Fruit fly (Drosophila melanogaster) whole organism, embryonic: ENCODE measurements around the gene HDAC4.

ENCODE experiments used
- Bteb2 ChIP-seq: fragments of 200-800 bp; sonication (Bioruptor generic); optimal IDR thresholded peaks from 2 replicates; lab custom pipeline; 2016; ENCODE audit warnings: missing biosample characterization, missing genetic modification characterization
- CG10321 ChIP-seq: fragments of 200-800 bp; sonication (Bioruptor generic); IDR thresholded peaks from 2 replicates; pipeline ENCODE4 v1.3.6; 2022; ENCODE audit warnings: missing biosample characterization, missing genetic modification characterization
- CG12744 ChIP-seq: fragments of 200-800 bp; sonication (Bioruptor generic); optimal IDR thresholded peaks from 2 replicates; lab custom pipeline; 2016; ENCODE audit warnings: missing biosample characterization, missing genetic modification characterization
- CG13296 ChIP-seq: fragments of 200-800 bp; sonication (Bioruptor generic); optimal IDR thresholded peaks from 3 replicates; lab custom pipeline; 2018; ENCODE audit warnings: missing biosample characterization, mild to moderate bottlenecking, missing genetic modification characterization
- CG13894 ChIP-seq: fragments of 200-800 bp; sonication (Bioruptor generic); optimal IDR thresholded peaks from 3 replicates; lab custom pipeline; 2018; ENCODE audit warnings: missing biosample characterization, mild to moderate bottlenecking, missing genetic modification characterization, moderate library complexity
- CG14965 ChIP-seq: fragments of 200-800 bp; sonication (Bioruptor generic); optimal IDR thresholded peaks from 2 replicates; lab custom pipeline; 2016; ENCODE audit warnings: missing biosample characterization, missing genetic modification characterization, borderline replicate concordance
- CG17361 ChIP-seq: fragments of 200-800 bp; sonication (Bioruptor generic); IDR thresholded peaks from 3 replicates; pipeline ENCODE4 v1.3.6; 2022; ENCODE audit warnings: missing biosample characterization, missing genetic modification characterization
- CG18476 ChIP-seq: fragments of 200-800 bp; sonication (Bioruptor generic); optimal IDR thresholded peaks from 2 replicates; lab custom pipeline; 2016; ENCODE audit warnings: missing biosample characterization, mild to moderate bottlenecking, missing genetic modification characterization
- CG31441 ChIP-seq: fragments of 200-800 bp; sonication (Bioruptor generic); IDR thresholded peaks from 2 replicates; pipeline ENCODE4 v1.3.6; 2022; ENCODE audit warnings: missing biosample characterization, missing genetic modification characterization
- CG34376 ChIP-seq: fragments of 200-800 bp; sonication (Bioruptor generic); optimal IDR thresholded peaks from 2 replicates; lab custom pipeline; 2018; ENCODE audit warnings: missing biosample characterization, mild to moderate bottlenecking, missing genetic modification characterization
- CG4617 ChIP-seq: fragments of 200-800 bp; sonication (Bioruptor generic); optimal IDR thresholded peaks from 3 replicates; lab custom pipeline; 2016; ENCODE audit warnings: missing biosample characterization, missing genetic modification characterization, borderline replicate concordance
- CG6175 ChIP-seq: fragments of 200-800 bp; sonication (Bioruptor generic); IDR thresholded peaks from 3 replicates; pipeline ENCODE4 v1.3.6; 2022; ENCODE audit warnings: missing biosample characterization, missing genetic modification characterization
- CG6683 ChIP-seq: fragments of 200-800 bp; sonication (Bioruptor generic); optimal IDR thresholded peaks from 2 replicates; lab custom pipeline; 2017; ENCODE audit warnings: missing biosample characterization, mild to moderate bottlenecking, missing genetic modification characterization, missing genetic modification reagents
- CG6813 ChIP-seq: fragments of 200-800 bp; sonication (Bioruptor generic); optimal IDR thresholded peaks from 2 replicates; lab custom pipeline; 2017; ENCODE audit warnings: missing biosample characterization, missing genetic modification characterization, mild to moderate bottlenecking, moderate library complexity, missing genetic modification reagents
- CG7357 ChIP-seq: fragments of 200-800 bp; sonication (Bioruptor generic); IDR thresholded peaks from 3 replicates; pipeline ENCODE4 v1.3.6; 2022; ENCODE audit warnings: missing biosample characterization, missing genetic modification characterization
- CG7928 ChIP-seq: fragments of 200-800 bp; sonication (Bioruptor generic); optimal IDR thresholded peaks from 2 replicates; lab custom pipeline; 2017; ENCODE audit warnings: missing biosample characterization, mild to moderate bottlenecking, missing genetic modification characterization
- Dfd ChIP-seq, 2 experiments: fragments of >200 bp; optimal IDR thresholded peaks; 2 replicates each; lab custom pipeline; 2017; ENCODE audit warnings: missing biosample characterization in 2 of 2, missing genetic modification characterization in 2 of 2
- H15 ChIP-seq: fragments of 200-800 bp; sonication (Bioruptor generic); IDR thresholded peaks from 3 replicates; pipeline ENCODE4 v1.3.6; 2022; ENCODE audit warnings: missing biosample characterization, missing genetic modification characterization
- Hmx ChIP-seq: fragments of 200-800 bp; sonication (Bioruptor generic); optimal IDR thresholded peaks from 2 replicates; lab custom pipeline; 2016; ENCODE audit warnings: missing biosample characterization, missing genetic modification characterization
- Hr39 ChIP-seq: fragments of >200 bp; optimal IDR thresholded peaks from 2 replicates; lab custom pipeline; 2017
- Hr51 ChIP-seq, 2 experiments: fragments of 200-800 bp; sonication (Bioruptor generic); optimal IDR thresholded peaks; 2 replicates in 1 of 2; 3 replicates in 1 of 2; lab custom pipeline; 2016 to 2018; ENCODE audit warnings: missing biosample characterization in 2 of 2, missing genetic modification characterization in 2 of 2, mild to moderate bottlenecking in 1 of 2, moderate library complexity in 1 of 2
- Lhr ChIP-seq: fragments of 200-800 bp; sonication (Bioruptor generic); optimal IDR thresholded peaks from 3 replicates; lab custom pipeline; 2017; ENCODE audit warnings: mild to moderate bottlenecking, missing biosample characterization, missing genetic modification reagents, missing genetic modification characterization
- Mad ChIP-seq: fragments of 200-800 bp; sonication (Bioruptor generic); optimal IDR thresholded peaks from 2 replicates; lab custom pipeline; 2016; ENCODE audit warnings: missing biosample characterization, missing genetic modification characterization
- Mes4 ChIP-seq: fragments of 200-800 bp; sonication (Bioruptor generic); optimal IDR thresholded peaks from 2 replicates; lab custom pipeline; 2016; ENCODE audit warnings: missing biosample characterization, missing genetic modification characterization
- NC2α ChIP-seq: fragments of 200-800 bp; sonication (Bioruptor generic); optimal IDR thresholded peaks from 2 replicates; lab custom pipeline; 2016; ENCODE audit warnings: missing biosample characterization, missing genetic modification characterization
- NK7.1 ChIP-seq: fragments of 200-800 bp; sonication (Bioruptor generic); optimal IDR thresholded peaks from 3 replicates; lab custom pipeline; 2016; ENCODE audit warnings: missing biosample characterization, missing genetic modification characterization
- Opbp ChIP-seq: fragments of 200-800 bp; sonication (Bioruptor generic); IDR thresholded peaks from 3 replicates; pipeline ENCODE4 v1.3.6; 2022; ENCODE audit warnings: missing biosample characterization, missing genetic modification characterization; ENCODE audit not compliant: partially characterized antibody
- Sry-δ ChIP-seq: fragments of 200-800 bp; sonication (Bioruptor generic); optimal IDR thresholded peaks from 2 replicates; lab custom pipeline; 2016; ENCODE audit warnings: missing biosample characterization, missing genetic modification characterization
- Ssrp ChIP-seq: fragments of 200-800 bp; sonication (Bioruptor generic); optimal IDR thresholded peaks from 2 replicates; lab custom pipeline; 2018; ENCODE audit warnings: missing biosample characterization, mild to moderate bottlenecking, missing genetic modification characterization, moderate library complexity
- Trl ChIP-seq, 3 experiments: fragments of >200 bp in 2 of 3; fragments of 200-800 bp in 1 of 3; sonication (Bioruptor generic) in 1 of 3; optimal IDR thresholded peaks; 2 replicates in 1 of 3; 3 replicates in 2 of 3; lab custom pipeline; 2016 to 2017; ENCODE audit warnings: missing biosample characterization in 1 of 3, missing genetic modification characterization in 1 of 3
- YL-1 ChIP-seq: fragments of 200-800 bp; sonication (Bioruptor generic); optimal IDR thresholded peaks from 3 replicates; lab custom pipeline; 2017; ENCODE audit warnings: missing biosample characterization, mild to moderate bottlenecking, missing genetic modification characterization
- ap ChIP-seq: fragments of 200-800 bp; sonication (Bioruptor generic); IDR thresholded peaks from 2 replicates; pipeline ENCODE4 v1.3.6; 2022; ENCODE audit warnings: missing biosample characterization, missing genetic modification characterization
- bbx ChIP-seq: fragments of 200-800 bp; sonication (Bioruptor generic); IDR thresholded peaks from 2 replicates; pipeline ENCODE4 v1.3.6; 2022; ENCODE audit warnings: missing biosample characterization, missing genetic modification characterization; ENCODE audit not compliant: partially characterized antibody
- caup ChIP-seq: fragments of 200-800 bp; sonication (Bioruptor generic); optimal IDR thresholded peaks from 3 replicates; lab custom pipeline; 2017; ENCODE audit warnings: missing biosample characterization, mild to moderate bottlenecking, missing genetic modification characterization, moderate library complexity; ENCODE audit not compliant: severe bottlenecking
- chinmo ChIP-seq: fragments of 200-800 bp; sonication (Bioruptor generic); IDR thresholded peaks from 4 replicates; pipeline ENCODE4 v1.3.6; 2022; ENCODE audit warnings: missing biosample characterization, missing genetic modification characterization; ENCODE audit not compliant: partially characterized antibody
- crc ChIP-seq: fragments of 200-800 bp; sonication (Bioruptor generic); optimal IDR thresholded peaks from 2 replicates; lab custom pipeline; 2016; ENCODE audit warnings: missing biosample characterization, missing genetic modification characterization
- croc ChIP-seq: fragments of 200-800 bp; sonication (Bioruptor generic); conservative IDR thresholded peaks from 3 replicates; pipeline ENCODE4 v1.3.6; 2022; ENCODE audit warnings: missing biosample characterization, missing genetic modification characterization
- dati ChIP-seq: fragments of 200-800 bp; sonication (Bioruptor generic); IDR thresholded peaks from 2 replicates; pipeline ENCODE4 v1.3.6; 2022; ENCODE audit warnings: missing biosample characterization, missing genetic modification characterization
- dmrt11E ChIP-seq: fragments of 200-800 bp; sonication (Bioruptor generic); optimal IDR thresholded peaks from 3 replicates; lab custom pipeline; 2018; ENCODE audit warnings: missing biosample characterization, mild to moderate bottlenecking, missing genetic modification characterization, moderate library complexity
- dysf ChIP-seq: fragments of 200-800 bp; sonication (Bioruptor generic); IDR thresholded peaks from 3 replicates; pipeline ENCODE4 v1.3.6; 2022; ENCODE audit warnings: missing biosample characterization, missing genetic modification characterization
- fd102C ChIP-seq: fragments of 200-800 bp; sonication (Bioruptor generic); optimal IDR thresholded peaks from 2 replicates; lab custom pipeline; 2018; ENCODE audit warnings: missing biosample characterization, mild to moderate bottlenecking, missing genetic modification characterization, moderate library complexity
- inv ChIP-seq: fragments of 200-800 bp; sonication (Bioruptor generic); IDR thresholded peaks from 2 replicates; pipeline ENCODE4 v1.3.6; 2022; ENCODE audit warnings: missing biosample characterization, missing genetic modification characterization; ENCODE audit not compliant: partially characterized antibody
- klu ChIP-seq: fragments of 200-800 bp; sonication (Bioruptor generic); IDR thresholded peaks from 2 replicates; pipeline ENCODE4 v1.3.6; 2022; ENCODE audit warnings: missing biosample characterization, missing genetic modification characterization
- lmd ChIP-seq: fragments of 200-800 bp; sonication (Bioruptor generic); IDR thresholded peaks from 2 replicates; pipeline ENCODE4 v1.3.6; 2022; ENCODE audit warnings: missing biosample characterization, missing genetic modification characterization
- pzg ChIP-seq: fragments of 200-800 bp; sonication (Bioruptor generic); optimal IDR thresholded peaks from 3 replicates; lab custom pipeline; 2018; ENCODE audit warnings: missing biosample characterization, mild to moderate bottlenecking, missing genetic modification characterization, moderate library complexity
- ranshi ChIP-seq: fragments of 200-800 bp; sonication (Bioruptor generic); IDR thresholded peaks from 2 replicates; pipeline ENCODE4 v1.3.6; 2022; ENCODE audit warnings: missing biosample characterization, missing genetic modification characterization
- seq ChIP-seq: fragments of 200-800 bp; sonication (Bioruptor generic); IDR thresholded peaks from 2 replicates; pipeline ENCODE4 v1.3.6; 2022; ENCODE audit warnings: missing biosample characterization, missing genetic modification characterization
- slou ChIP-seq: fragments of 200-800 bp; sonication (Bioruptor generic); optimal IDR thresholded peaks from 3 replicates; lab custom pipeline; 2016; ENCODE audit warnings: missing biosample characterization, missing genetic modification characterization
- stc ChIP-seq: fragments of 200-800 bp; sonication (Bioruptor generic); IDR thresholded peaks from 2 replicates; pipeline ENCODE4 v1.3.6; 2022; ENCODE audit warnings: missing biosample characterization, missing genetic modification characterization
- tin ChIP-seq: fragments of 200-800 bp; sonication (Bioruptor generic); optimal IDR thresholded peaks from 3 replicates; lab custom pipeline; 2016; ENCODE audit warnings: missing biosample characterization, missing genetic modification characterization
- tx ChIP-seq: fragments of 200-800 bp; sonication (Bioruptor generic); optimal IDR thresholded peaks from 2 replicates; lab custom pipeline; 2016; ENCODE audit warnings: missing biosample characterization, missing genetic modification characterization
- yki ChIP-seq: fragments of >200 bp; optimal IDR thresholded peaks from 3 replicates; lab custom pipeline; 2018

HDAC4 gene

DNA sequence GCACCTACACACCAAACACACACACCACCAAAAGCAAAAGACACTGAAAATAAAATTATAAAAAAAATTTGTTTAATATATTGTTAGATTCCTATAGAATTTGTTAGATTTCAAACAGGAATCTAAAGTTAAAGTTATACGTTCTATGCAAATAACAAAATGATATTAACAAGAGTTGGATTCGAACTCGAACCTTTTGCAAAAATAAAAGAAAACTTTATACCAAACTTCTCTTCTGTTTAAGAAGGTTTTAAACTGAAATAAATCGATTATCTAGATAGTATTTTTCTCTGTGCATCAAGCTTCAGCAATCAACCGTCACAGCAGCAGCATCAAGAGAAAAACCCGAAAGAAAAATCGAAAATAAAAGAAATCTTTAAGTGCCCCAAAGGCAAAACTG, 59.0 kb downstream of the HDAC4 start (continued):
- TF ChIP-seq caup (GFP tag; lab: Kevin White, UChicago) (no peak), yki (lab: Kevin White, UChicago) (no peak), Opbp (no peak), CG31441 (GFP tag; lab: Robert Waterston, UW) (peak; percentile 67), inv (GFP tag; lab: Robert Waterston, UW) (no peak), croc (GFP tag; lab: Robert Waterston, UW) (no peak), CG12744 (GFP tag; lab: Kevin White, UChicago) (no peak), CG4617 (no peak), Hr39 (lab: Kevin White, UChicago) (no peak), CG18476 (GFP tag; lab: Kevin White, UChicago) (no peak), CG14965 (no peak), ranshi (GFP tag; lab: Robert Waterston, UW) (no peak), ap (GFP tag; lab: Robert Waterston, UW) (no peak), Bteb2 (GFP tag; lab: Kevin White, UChicago) (no peak), Hmx (GFP tag; lab: Kevin White, UChicago) (no peak), chinmo (GFP tag; lab: Robert Waterston, UW) (no peak), CG6683 (GFP tag; lab: Kevin White, UChicago) (no peak), Hr51 (GFP tag; optimal IDR thresholded peaks at IDR 0.05; lab: Kevin White, UChicago) (peak in 1 of 2 experiments; percentile 66), Trl (optimal IDR thresholded peaks at IDR 0.05; lab: Kevin White, UChicago) (no peak), Trl (GFP tag; optimal IDR thresholded peaks at IDR 0.05; lab: Kevin White, UChicago) (no peak), bbx (GFP tag; lab: Robert Waterston, UW) (no peak), CG10321 (GFP tag; lab: Robert Waterston, UW) (no peak), crc (GFP tag; lab: Kevin White, UChicago) (no peak), lmd (no peak), CG13894 (tag; lab: Kevin White, UChicago) (no peak), tin (GFP tag; lab: Kevin White, UChicago) (no peak), CG17361 (GFP tag; lab: Robert Waterston, UW) (peak; percentile 77; the same call in 2 of the 3 replicates), CG7357 (GFP tag; lab: Robert Waterston, UW) (no peak), tx (GFP tag; lab: Kevin White, UChicago) (no peak), CG6175 (GFP tag; lab: Robert Waterston, UW) (no peak), Mad (GFP tag; lab: Kevin White, UChicago) (no peak), Ssrp (tag; lab: Kevin White, UChicago) (peak; percentile 44), YL-1 (no peak), seq (GFP tag; lab: Robert Waterston, UW) (no peak), Dfd (GFP tag; optimal IDR thresholded peaks at IDR 0.05; lab: Kevin White, UChicago) (no peak), dmrt11E (tag; lab: Kevin White, UChicago) (peak; percentile 49), stc (GFP tag; lab: Robert Waterston, UW) (no peak), dysf (GFP tag; lab: Robert Waterston, UW) (no peak), slou (GFP tag; lab: Kevin White, UChicago) (no peak), NC2α (no peak), CG7928 (no peak), Sry-δ (no peak), CG13296 (no peak), NK7.1 (GFP tag; lab: Kevin White, UChicago) (no peak), H15 (GFP tag; lab: Robert Waterston, UW) (no peak), Lhr (GFP tag; lab: Kevin White, UChicago) (no peak), Mes4 (GFP tag; lab: Kevin White, UChicago) (no peak), fd102C (GFP tag; lab: Kevin White, UChicago) (no peak), pzg (GFP tag; lab: Kevin White, UChicago) (no peak), klu (no peak), CG6813 (GFP tag; lab: Kevin White, UChicago) (peak; percentile 12), CG34376 (GFP tag; lab: Kevin White, UChicago) (no peak), dati (GFP tag; lab: Robert Waterston, UW) (no peak)
